Fruit fly (Drosophila melanogaster): ENCODE data around the gene PMCA.

Gene PMCA

dm6 chr4:358093-358929, at the start of gene PMCA (continued):
- TF ChIP-seq CG10147 (GFP tag; optimal IDR thresholded peaks at IDR 0.05): no peak
- no peak for TF ChIP-seq CrebB (tag; optimal IDR thresholded peaks at IDR 0.05)
- TF ChIP-seq Drgx (GFP tag; IDR thresholded peaks at IDR 0.05): no peak
- no peak for TF ChIP-seq ERR (GFP tag; optimal IDR thresholded peaks at IDR 0.05)
- peak; percentile 7 for TF ChIP-seq Dp (GFP tag; optimal IDR thresholded peaks at IDR 0.05)
- no peak for TF ChIP-seq CG9876 (GFP tag; optimal IDR thresholded peaks at IDR 0.05)
- TF ChIP-seq CG34224 (GFP tag; IDR thresholded peaks at IDR 0.05; ENCODE audit: partially characterized antibody): peak; percentile 72
- peak; percentile 83 for TF ChIP-seq CG17802 (tag; optimal IDR thresholded peaks at IDR 0.05)
- peak; percentile 80; the same call in 1 of the 2 replicates for TF ChIP-seq CG13287 (GFP tag; IDR thresholded peaks at IDR 0.05; ENCODE audit: partially characterized antibody)
- no peak for TF ChIP-seq CG30403 (GFP tag; optimal IDR thresholded peaks at IDR 0.05)
- peak; percentile 58 for TF ChIP-seq YL-1 (GFP tag; optimal IDR thresholded peaks at IDR 0.05)
- no peak for TF ChIP-seq CG4820 (GFP tag; optimal IDR thresholded peaks at IDR 0.05)
- TF ChIP-seq exex (tag; optimal IDR thresholded peaks at IDR 0.05): peak; percentile 56
- peak; percentile 76; the same call in 2 of the 3 replicates for TF ChIP-seq CG16813 (GFP tag; IDR thresholded peaks at IDR 0.05; ENCODE audit: partially characterized antibody)
- TF ChIP-seq CG12236 (GFP tag; optimal IDR thresholded peaks at IDR 0.05): no peak
- no peak for TF ChIP-seq maf-S (GFP tag; optimal IDR thresholded peaks at IDR 0.05)
- peak; percentile 40 for TF ChIP-seq CG2116 (GFP tag; optimal IDR thresholded peaks at IDR 0.05)
- peak; percentile 75 for TF ChIP-seq inv (GFP tag; IDR thresholded peaks at IDR 0.05; ENCODE audit: partially characterized antibody)
- no peak for TF ChIP-seq CG13424 (tag; optimal IDR thresholded peaks at IDR 0.05)
- no peak for TF ChIP-seq CG9215 (GFP tag; IDR thresholded peaks at IDR 0.05)
- no peak for TF ChIP-seq D (optimal IDR thresholded peaks at IDR 0.05)
- TF ChIP-seq D (GFP tag; optimal IDR thresholded peaks at IDR 0.05): no peak
- TF ChIP-seq Dll (GFP tag; IDR thresholded peaks at IDR 0.05; ENCODE audit: partially characterized antibody): peak; percentile 81; the same call in 3 of the 4 replicates
- TF ChIP-seq CG6272 (GFP tag; IDR thresholded peaks at IDR 0.05): no peak
- TF ChIP-seq rib (GFP tag; IDR thresholded peaks at IDR 0.05): no peak
- TF ChIP-seq sob (GFP tag; IDR thresholded peaks at IDR 0.05): no peak
- TF ChIP-seq pho (GFP tag; optimal IDR thresholded peaks at IDR 0.05): no peak
- no peak for TF ChIP-seq kah (GFP tag; optimal IDR thresholded peaks at IDR 0.05)
- peak; percentile 25 for TF ChIP-seq p53 (GFP tag; optimal IDR thresholded peaks at IDR 0.05)
- no peak for TF ChIP-seq CG1832 (GFP tag; optimal IDR thresholded peaks at IDR 0.05)
- TF ChIP-seq Fer3 (tag; optimal IDR thresholded peaks at IDR 0.05): no peak
- no peak for TF ChIP-seq HmgZ (tag; optimal IDR thresholded peaks at IDR 0.05)
- no peak for TF ChIP-seq scrt (GFP tag; optimal IDR thresholded peaks at IDR 0.05)
- no peak for TF ChIP-seq br (optimal IDR thresholded peaks at IDR 0.05)
- no peak for TF ChIP-seq wdn (GFP tag; IDR thresholded peaks at IDR 0.05)
- no peak for TF ChIP-seq CG9727 (GFP tag; optimal IDR thresholded peaks at IDR 0.05)
- TF ChIP-seq CG7928 (GFP tag; optimal IDR thresholded peaks at IDR 0.05): no peak
- no peak for TF ChIP-seq CG2875 (GFP tag; optimal IDR thresholded peaks at IDR 0.05)
- peak; percentile 26 for TF ChIP-seq gfzf (GFP tag; optimal IDR thresholded peaks at IDR 0.05)
- no peak for TF ChIP-seq ara (GFP tag; IDR thresholded peaks at IDR 0.05)
- no peak for TF ChIP-seq CG10565 (GFP tag; optimal IDR thresholded peaks at IDR 0.05)
- peak; percentile 33 for TF ChIP-seq CG11723 (GFP tag; optimal IDR thresholded peaks at IDR 0.05)
- no peak for TF ChIP-seq btn (GFP tag; optimal IDR thresholded peaks at IDR 0.05)
- no peak for TF ChIP-seq CG12744 (GFP tag; optimal IDR thresholded peaks at IDR 0.05)
- TF ChIP-seq CG4617 (GFP tag; optimal IDR thresholded peaks at IDR 0.05; ENCODE audit: borderline replicate concordance): peak; percentile 61
- TF ChIP-seq Chrac-16 (GFP tag; optimal IDR thresholded peaks at IDR 0.05): no peak
- TF ChIP-seq CG3407 (GFP tag; optimal IDR thresholded peaks at IDR 0.05): no peak
- TF ChIP-seq CG11093 (GFP tag; IDR thresholded peaks at IDR 0.05): no peak
- no peak for TF ChIP-seq Xrp1 (GFP tag; IDR thresholded peaks at IDR 0.05)
- no peak for TF ChIP-seq Hr3 (GFP tag; optimal IDR thresholded peaks at IDR 0.05)

Data from whole organism, embryonic.